Worm (Caenorhabditis elegans): ENCODE data around the gene F55G11.10.

F55G11.10 gene

ce11 chrIV:12902430-12903110 is 46.0 kb upstream of the F55G11.10 start, which contains the start of gene K08D8.2:
K08D8.2 (plus strand) TSS chrIV:12903060.
- TF ChIP-seq nhr-28 (tag; optimal IDR thresholded peaks at IDR 0.05) (no peak), drap-1 (GFP tag; optimal IDR thresholded peaks at IDR 0.05) (no peak), elt-1 (tag; optimal IDR thresholded peaks at IDR 0.05; ENCODE audit: borderline replicate concordance, insufficient read depth) (no peak), blmp-1 (tag; optimal IDR thresholded peaks at IDR 0.05) (no peak), snpc-4 (tag; optimal IDR thresholded peaks at IDR 0.05) (no peak), nhr-76 (tag; optimal IDR thresholded peaks at IDR 0.05) (no peak), pha-4 (tag; optimal IDR thresholded peaks at IDR 0.05) (no peak)

DNA sequence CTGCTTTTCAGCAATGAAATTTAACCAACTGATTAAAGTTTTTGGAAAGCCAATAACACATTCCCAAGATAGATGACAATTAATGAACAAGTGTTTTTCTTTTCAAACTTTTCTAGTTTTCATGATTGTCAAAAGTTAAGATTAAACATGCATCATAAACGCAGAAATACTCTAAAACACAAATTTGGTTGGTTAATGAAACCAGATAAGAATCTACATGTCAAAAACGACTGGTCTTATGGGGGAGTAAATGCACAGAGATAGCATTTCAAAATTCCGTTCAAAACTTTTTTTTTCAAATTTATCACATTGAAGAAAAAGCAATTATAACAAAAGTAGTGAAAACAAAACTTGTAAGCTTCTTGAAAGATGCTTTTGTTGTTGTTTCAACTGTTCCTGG is 44.9 kb upstream of the F55G11.10 start:
- TF ChIP-seq M03D4.4 (tag; optimal IDR thresholded peaks at IDR 0.05) (no peak), pha-4 (tag; optimal IDR thresholded peaks at IDR 0.05) (no peak), elt-1 (tag; optimal IDR thresholded peaks at IDR 0.05; ENCODE audit: borderline replicate concordance, insufficient read depth) (no peak), blmp-1 (tag; optimal IDR thresholded peaks at IDR 0.05) (no peak), ceh-83 (GFP tag; optimal IDR thresholded peaks at IDR 0.05) (no peak), snpc-4 (tag; optimal IDR thresholded peaks at IDR 0.05) (no peak), bed-3 (GFP tag; optimal IDR thresholded peaks at IDR 0.05) (no peak), ceh-39 (tag; optimal IDR thresholded peaks at IDR 0.05) (no peak), drap-1 (GFP tag; optimal IDR thresholded peaks at IDR 0.05) (no peak), flh-1 (GFP tag; optimal IDR thresholded peaks at IDR 0.05) (no peak), mep-1 (tag; optimal IDR thresholded peaks at IDR 0.05) (no peak), unc-120 (tag; optimal IDR thresholded peaks at IDR 0.05; ENCODE audit: poor library complexity, severe bottlenecking) (no peak), mab-5 (tag; optimal IDR thresholded peaks at IDR 0.05) (no peak), unc-62 (GFP tag; optimal IDR thresholded peaks at IDR 0.05) (no peak), ztf-11 (tag; optimal IDR thresholded peaks at IDR 0.05) (no peak)

- TF ChIP-seq sem-2 (GFP tag; optimal IDR thresholded peaks at IDR 0.05) (no peak), unc-39 (tag; optimal IDR thresholded peaks at IDR 0.05) (no peak), ztf-11 (tag; optimal IDR thresholded peaks at IDR 0.05) (no peak), lin-13 (tag; optimal IDR thresholded peaks at IDR 0.05) (no peak), flh-1 (GFP tag; optimal IDR thresholded peaks at IDR 0.05) (no peak), lsy-2 (tag; optimal IDR thresholded peaks at IDR 0.05) (no peak), nhr-76 (tag; optimal IDR thresholded peaks at IDR 0.05) (no peak), snpc-4 (tag; optimal IDR thresholded peaks at IDR 0.05) (no peak), ces-1 (GFP tag; optimal IDR thresholded peaks at IDR 0.05) (no peak), mep-1 (tag; optimal IDR thresholded peaks at IDR 0.05) (no peak), lin-32 (GFP tag; optimal IDR thresholded peaks at IDR 0.05) (no peak), mls-2 (tag; optimal IDR thresholded peaks at IDR 0.05) (no peak), nhr-12 (tag; optimal IDR thresholded peaks at IDR 0.05) (no peak), M03D4.4 (tag; optimal IDR thresholded peaks at IDR 0.05) (no peak), bed-3 (GFP tag; optimal IDR thresholded peaks at IDR 0.05) (no peak), ham-2 (GFP tag; optimal IDR thresholded peaks at IDR 0.05) (no peak)
Observed at ce11 chrIV:12906529-12906928, 42.0 kb upstream of the F55G11.10 start, which contains the start of gene K08D8.3. K08D8.3 (minus strand) TSS chrIV:12906659.

ce11 chrIV:12909871-12910270 is 38.7 kb upstream of the F55G11.10 start, which contains the start of gene K08D8.4:
K08D8.4 (minus strand) TSS chrIV:12909998.
- TF ChIP-seq elt-1 (tag; optimal IDR thresholded peaks at IDR 0.05; ENCODE audit: borderline replicate concordance, insufficient read depth), result no peak
- no peak for TF ChIP-seq nhr-12 (tag; optimal IDR thresholded peaks at IDR 0.05)
- no peak for TF ChIP-seq ceh-39 (tag; optimal IDR thresholded peaks at IDR 0.05)
- TF ChIP-seq pha-4 (tag; optimal IDR thresholded peaks at IDR 0.05), result no peak
- no peak for TF ChIP-seq bed-3 (GFP tag; optimal IDR thresholded peaks at IDR 0.05)

DNA sequence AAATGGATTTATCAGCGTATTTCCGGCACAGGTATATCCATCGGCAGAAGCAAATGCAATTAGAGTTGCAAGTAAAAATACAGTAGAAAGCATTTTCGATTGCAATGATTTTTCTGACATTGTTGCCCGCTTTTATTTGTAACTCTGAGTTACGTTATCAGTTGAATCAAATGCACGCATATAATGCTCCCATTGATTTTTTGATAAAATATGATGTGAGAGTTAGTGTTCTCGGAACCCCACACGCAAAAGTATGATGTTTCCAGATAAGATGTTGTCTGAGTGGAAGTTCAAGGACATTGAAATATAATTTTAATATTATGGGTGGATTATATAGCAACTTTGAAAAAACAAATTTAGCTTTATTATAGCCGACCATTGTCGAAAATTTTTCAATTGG is 36.6 kb upstream of the F55G11.10 start, which contains the start of gene K08D8.5:
Gene K08D8.5, minus strand, starts transcription at position 140 of the 400 bp plus-strand sequence.
- TF ChIP-seq ztf-11 (tag; optimal IDR thresholded peaks at IDR 0.05), result no peak
- no peak for TF ChIP-seq mep-1 (tag; optimal IDR thresholded peaks at IDR 0.05)
- no peak for TF ChIP-seq M03D4.4 (tag; optimal IDR thresholded peaks at IDR 0.05)
- no peak for TF ChIP-seq lin-13 (tag; optimal IDR thresholded peaks at IDR 0.05)
- no peak for TF ChIP-seq elt-1 (tag; optimal IDR thresholded peaks at IDR 0.05; ENCODE audit: borderline replicate concordance, insufficient read depth)
- no peak for TF ChIP-seq unc-39 (tag; optimal IDR thresholded peaks at IDR 0.05)
- TF ChIP-seq sem-2 (GFP tag; optimal IDR thresholded peaks at IDR 0.05), result no peak
- TF ChIP-seq snpc-4 (tag; optimal IDR thresholded peaks at IDR 0.05), result no peak
- no peak for TF ChIP-seq tbx-8 (GFP tag; optimal IDR thresholded peaks at IDR 0.05)
- no peak for TF ChIP-seq ham-2 (GFP tag; optimal IDR thresholded peaks at IDR 0.05)
- TF ChIP-seq nhr-28 (tag; optimal IDR thresholded peaks at IDR 0.05), result no peak
- TF ChIP-seq mab-5 (tag; optimal IDR thresholded peaks at IDR 0.05), result no peak
- TF ChIP-seq bed-3 (GFP tag; optimal IDR thresholded peaks at IDR 0.05), result no peak
- TF ChIP-seq lsy-2 (tag; optimal IDR thresholded peaks at IDR 0.05), result no peak
- TF ChIP-seq cnd-1 (tag; optimal IDR thresholded peaks at IDR 0.05), result no peak

Data from whole organism, mixed stage, embryonic.